Fruit fly (Drosophila melanogaster): ENCODE data around the gene CG5056.

The CG5056 gene

dm6 chr2L:10387869-10388726, 21.6 kb downstream of the CG5056 start, which contains the start of gene da (continued):
- TF ChIP-seq CG11762 (GFP tag; optimal IDR thresholded peaks at IDR 0.05; ENCODE audit: insufficient read depth) (no peak), acj6 (GFP tag; optimal IDR thresholded peaks at IDR 0.05) (peak; percentile 38), CG16779 (tag; optimal IDR thresholded peaks at IDR 0.05) (no peak), CG31627 (GFP tag; optimal IDR thresholded peaks at IDR 0.05) (peak; percentile 58), net (GFP tag; optimal IDR thresholded peaks at IDR 0.05) (peak; percentile 23), Smox (GFP tag; optimal IDR thresholded peaks at IDR 0.05) (peak; percentile 56), topi (GFP tag; optimal IDR thresholded peaks at IDR 0.05) (peak; percentile 44), eg (GFP tag; IDR thresholded peaks at IDR 0.05) (no peak; the same call in 1 of the 3 replicates), CG6808 (GFP tag; optimal IDR thresholded peaks at IDR 0.05) (no peak), Met (GFP tag; optimal IDR thresholded peaks at IDR 0.05) (peak; percentile 62), pdm3 (GFP tag; optimal IDR thresholded peaks at IDR 0.05) (peak; percentile 73), esn (GFP tag; optimal IDR thresholded peaks at IDR 0.05) (peak; percentile 66), lz (GFP tag; optimal IDR thresholded peaks at IDR 0.05) (peak; percentile 61), fd59A (GFP tag; optimal IDR thresholded peaks at IDR 0.05) (no peak), Hr39 (GFP tag; optimal IDR thresholded peaks at IDR 0.05) (peak; percentile 63), Sox102F (GFP tag; optimal IDR thresholded peaks at IDR 0.05) (peak; percentile 4), CG3919 (GFP tag; optimal IDR thresholded peaks at IDR 0.05) (no peak), Eip93F (GFP tag; optimal IDR thresholded peaks at IDR 0.05) (peak; percentile 21), CG32006 (GFP tag; optimal IDR thresholded peaks at IDR 0.05) (no peak), CG11902 (GFP tag; optimal IDR thresholded peaks at IDR 0.05) (peak; percentile 11), vri (GFP tag; optimal IDR thresholded peaks at IDR 0.05) (peak; percentile 45), CG8119 (GFP tag; IDR thresholded peaks at IDR 0.05) (no peak; the same call in 2 of the 3 replicates)

DNA sequence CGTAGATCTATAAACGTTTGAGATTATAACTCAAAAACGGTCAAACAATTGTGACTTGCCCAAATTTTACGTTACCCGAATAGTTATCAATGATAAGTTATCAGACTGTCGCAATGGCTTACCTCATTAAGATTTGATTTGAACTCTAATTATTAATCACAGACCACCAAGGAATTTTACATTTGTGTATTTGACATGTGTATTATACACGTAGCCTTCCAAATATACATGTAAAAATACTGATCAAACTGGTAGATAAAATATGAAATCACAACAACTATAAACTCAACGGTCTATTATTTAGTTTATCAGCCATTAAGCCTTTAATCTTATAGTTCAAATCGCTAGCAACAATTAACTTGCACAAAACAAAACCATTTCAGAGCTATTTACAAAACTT, 27.0 kb downstream of the CG5056 start:
- TF ChIP-seq CG1621 (tag; optimal IDR thresholded peaks at IDR 0.05): no peak
- TF ChIP-seq vri (GFP tag; optimal IDR thresholded peaks at IDR 0.05): peak; percentile 18
- no peak for TF ChIP-seq cyc (GFP tag; optimal IDR thresholded peaks at IDR 0.05)

DNA sequence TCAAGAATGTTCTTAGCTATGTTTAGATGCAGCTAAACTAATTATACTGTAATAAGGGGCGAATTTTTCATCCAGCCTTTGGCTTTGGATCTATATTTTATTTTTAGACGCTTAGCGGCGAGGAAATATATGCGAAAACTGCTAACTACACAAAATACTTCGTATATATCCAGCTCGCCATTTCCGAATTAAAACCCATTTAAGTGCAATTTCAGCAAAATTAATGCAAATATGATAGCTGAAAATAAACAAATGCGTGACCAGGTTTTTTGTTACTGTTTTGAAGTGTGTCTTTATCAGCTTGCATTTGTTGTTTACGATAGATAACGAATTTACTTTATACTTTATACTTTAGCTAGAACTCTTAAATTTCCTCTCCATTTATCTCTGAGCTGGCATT, 28.5 kb downstream of the CG5056 start:
- TF ChIP-seq Sox15 (GFP tag; optimal IDR thresholded peaks at IDR 0.05) (no peak), pdm3 (GFP tag; optimal IDR thresholded peaks at IDR 0.05) (no peak), CG11902 (GFP tag; optimal IDR thresholded peaks at IDR 0.05) (no peak), CG3919 (GFP tag; optimal IDR thresholded peaks at IDR 0.05) (no peak)

DNA sequence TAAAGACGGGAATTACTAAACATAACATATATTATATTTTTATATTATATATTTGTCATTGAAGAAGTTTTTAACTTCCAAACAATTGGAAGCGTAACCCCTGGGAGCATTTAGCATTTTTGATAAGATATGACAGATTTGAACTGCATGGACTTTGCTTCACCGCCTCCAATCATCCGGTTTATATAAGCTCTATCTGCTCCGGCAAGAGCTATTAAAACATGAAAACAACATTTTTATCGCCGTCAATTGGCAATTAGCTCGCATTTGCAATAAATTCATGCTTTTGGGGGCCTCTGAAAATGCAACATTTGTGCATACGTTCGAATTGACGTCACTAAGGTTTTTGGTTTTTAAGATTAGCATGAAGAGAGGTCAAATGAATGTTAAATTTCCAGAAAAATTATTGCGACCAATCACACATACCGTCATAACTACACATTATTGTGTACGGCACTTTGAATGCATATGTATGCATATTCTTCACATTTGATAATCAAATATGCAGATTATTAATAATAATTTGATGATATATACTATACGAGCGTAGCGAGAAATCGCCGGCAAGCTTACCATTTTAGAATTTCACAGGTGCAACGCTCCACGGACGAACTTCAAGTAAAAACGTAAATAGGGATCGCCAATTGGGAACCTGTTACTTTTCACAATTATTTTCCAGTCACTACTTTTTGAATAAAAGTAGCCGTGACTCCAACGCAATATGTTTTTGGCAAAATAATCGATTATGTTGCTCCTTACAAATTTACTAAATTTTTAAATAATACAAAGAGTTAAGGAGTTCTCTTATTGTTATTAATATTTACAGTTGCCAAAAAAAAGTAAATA, 29.4 kb downstream of the CG5056 start, which contains the start of gene Mdh1:
Mdh1 (minus strand) TSS at position 691 of the 846 bp plus-strand sequence.
- no peak for TF ChIP-seq CG10669 (GFP tag; optimal IDR thresholded peaks at IDR 0.05)
- peak; percentile 4 for TF ChIP-seq CG6808 (GFP tag; optimal IDR thresholded peaks at IDR 0.05)
- TF ChIP-seq Blimp-1 (GFP tag; optimal IDR thresholded peaks at IDR 0.05): no peak
- no peak for TF ChIP-seq CG8119 (GFP tag; IDR thresholded peaks at IDR 0.05)
- TF ChIP-seq CG6163 (GFP tag; IDR thresholded peaks at IDR 0.05): no peak
- TF ChIP-seq ss (GFP tag; optimal IDR thresholded peaks at IDR 0.05): peak; percentile 11 to 40
- TF ChIP-seq vri (GFP tag; optimal IDR thresholded peaks at IDR 0.05): peak; percentile 55
- peak; percentile 64 for TF ChIP-seq Eip78C (GFP tag)
- TF ChIP-seq CG16779 (tag; optimal IDR thresholded peaks at IDR 0.05): no peak
- TF ChIP-seq Eip93F (GFP tag; optimal IDR thresholded peaks at IDR 0.05): peak; percentile 18
- TF ChIP-seq acj6 (GFP tag; optimal IDR thresholded peaks at IDR 0.05): no peak
- no peak for TF ChIP-seq Smox (GFP tag; optimal IDR thresholded peaks at IDR 0.05)
- no peak for TF ChIP-seq CG1621 (tag; optimal IDR thresholded peaks at IDR 0.05)
- TF ChIP-seq net (GFP tag; optimal IDR thresholded peaks at IDR 0.05): no peak
- TF ChIP-seq lz (GFP tag; optimal IDR thresholded peaks at IDR 0.05): no peak
- no peak for TF ChIP-seq dsx (GFP tag; optimal IDR thresholded peaks at IDR 0.05; ENCODE audit: poor library complexity, severe bottlenecking)
- no peak for TF ChIP-seq fd85E (GFP tag; optimal IDR thresholded peaks at IDR 0.05)
- TF ChIP-seq dac (GFP tag; optimal IDR thresholded peaks at IDR 0.05): no peak
